Worm (Caenorhabditis elegans) whole organism, L1 larva: ENCODE results near the gene F35A5.2.

Experiments used
- aha-1 ChIP-seq: fragments of 150-350 bp; optimal IDR thresholded peaks from 2 replicates; lab custom pipeline; 2014; ENCODE audit warnings: missing biosample characterization, missing genetic modification characterization
- efl-3 ChIP-seq: fragments of 200-800 bp; sonication (Bioruptor generic); optimal IDR thresholded peaks from 2 replicates; lab custom pipeline; 2018; ENCODE audit warnings: mild to moderate bottlenecking, missing genetic modification characterization, missing compliant biosample characterization
- lin-15B ChIP-seq: fragments of 150-350 bp; sonication (generic microtip); optimal IDR thresholded peaks from 3 replicates; lab custom pipeline; 2014; ENCODE audit warnings: missing biosample characterization, missing genetic modification characterization
- lsy-2 ChIP-seq, 2 experiments: fragments of 150-350 bp; optimal IDR thresholded peaks; 2 replicates each; lab custom pipeline; 2014; ENCODE audit warnings: missing biosample characterization in 2 of 2, missing genetic modification characterization in 2 of 2
- nhr-76 ChIP-seq: sonication (generic microtip); optimal IDR thresholded peaks from 2 replicates; lab custom pipeline; 2017; ENCODE audit warnings: missing biosample characterization, missing genetic modification characterization
- nhr-85 ChIP-seq: sonication (generic microtip); peaks from one replicate; lab custom pipeline; 2016; ENCODE audit warnings: missing genetic modification characterization, inconsistent platforms, missing compliant biosample characterization
- pag-3 ChIP-seq: sonication (generic microtip); optimal IDR thresholded peaks from 2 replicates; lab custom pipeline; 2017; ENCODE audit warnings: missing genetic modification characterization, mild to moderate bottlenecking, missing compliant biosample characterization, antibody characterized with exemption, borderline replicate concordance; ENCODE audit not compliant: insufficient read depth
- sox-4 ChIP-seq: sonication (generic microtip); optimal IDR thresholded peaks from 2 replicates; lab custom pipeline; 2016; ENCODE audit warnings: missing genetic modification characterization, missing compliant biosample characterization
- unc-130 ChIP-seq: fragments of 150-350 bp; optimal IDR thresholded peaks from 2 replicates; lab custom pipeline; 2017; ENCODE audit warnings: missing biosample characterization, missing genetic modification characterization, inconsistent platforms
- unc-30 ChIP-seq: sonication (generic microtip); optimal IDR thresholded peaks from 2 replicates; lab custom pipeline; 2017; ENCODE audit warnings: missing biosample characterization, missing genetic modification characterization
- unc-62 ChIP-seq: fragments of 150-350 bp; optimal IDR thresholded peaks from 2 replicates; lab custom pipeline; 2014; ENCODE audit warnings: missing biosample characterization, missing genetic modification reagents, missing genetic modification characterization

ce11 chrX:3826863-3827262, 21.9 kb downstream of the F35A5.2 start, which contains the start of gene fkh-9:
- TF ChIP-seq unc-30 (tag; lab: Kevin White, UChicago) (no peak), aha-1 (tag; lab: Kevin White, UChicago) (no peak), unc-130 (tag; lab: Kevin White, UChicago) (no peak), efl-3 (GFP tag; lab: Kevin White, UChicago) (no peak), unc-62 (GFP tag; lab: Kevin White, UChicago) (no peak), nhr-85 (tag; lab: Kevin White, UChicago) (no peak), nhr-76 (tag; lab: Kevin White, UChicago) (no peak), pag-3 (no peak), lin-15B (no peak), lsy-2 (tag; optimal IDR thresholded peaks at IDR 0.05; lab: Kevin White, UChicago) (no peak), sox-4 (tag; lab: Kevin White, UChicago) (no peak)
